Worm (Caenorhabditis elegans) whole organism, young adult: Measurements from ENCODE around the gene gei-13.
A peak's percentile ranks its signal among the peaks of the same experiment; 100 is the strongest.

Experiments
- C17E4.6 ChIP-seq: fragments of 200-800 bp; sonication (Bioruptor generic); IDR thresholded peaks from 2 replicates; pipeline ENCODE4 v1.3.6; 2022; ENCODE audit warnings: missing genetic modification reagents, missing genetic modification characterization, missing compliant biosample characterization
- ets-4 ChIP-seq: fragments of 200-800 bp; sonication (Bioruptor generic); optimal IDR thresholded peaks from 2 replicates; lab custom pipeline; 2018; ENCODE audit warnings: mild to moderate bottlenecking, missing genetic modification characterization, missing compliant biosample characterization
- madf-10 ChIP-seq: sonication (generic microtip); optimal IDR thresholded peaks from 2 replicates; lab custom pipeline; 2016; ENCODE audit warnings: mild to moderate bottlenecking, missing genetic modification characterization, missing compliant biosample characterization
- pha-4 ChIP-seq: fragments of 150-350 bp; sonication (generic microtip); optimal IDR thresholded peaks from 2 replicates; lab custom pipeline; 2014; ENCODE audit warnings: missing biosample characterization, missing genetic modification reagents, missing genetic modification characterization
- rcor-1 ChIP-seq: fragments of 200-800 bp; sonication (Bioruptor generic); IDR thresholded peaks from 2 replicates; pipeline ENCODE4 v1.3.6; 2022; ENCODE audit warnings: missing genetic modification reagents, missing genetic modification characterization, missing compliant biosample characterization

- TF ChIP-seq pha-4 (tag; lab: Kevin White, UChicago), result no peak
- peak; percentile 70 for TF ChIP-seq rcor-1 (GFP tag; lab: Robert Waterston, UW)
- no peak for TF ChIP-seq C17E4.6 (GFP tag; lab: Robert Waterston, UW)
- no peak for TF ChIP-seq ets-4 (GFP tag; lab: Kevin White, UChicago)
- TF ChIP-seq madf-10 (tag; lab: Kevin White, UChicago), result no peak
Measured at ce11 chrIII:9631117-9631655, 5.7 kb downstream of the gei-13 start, which contains the start of gene ubc-7.
